Fruit fly (Drosophila melanogaster) whole organism, embryonic: Measurements from ENCODE around the gene RpL10Ab.

Experiments
- ATbp ChIP-seq: fragments of 200-800 bp; sonication (Bioruptor generic); optimal IDR thresholded peaks from 2 replicates; lab custom pipeline; 2017; ENCODE audit warnings: missing biosample characterization, mild to moderate bottlenecking, missing genetic modification characterization, missing genetic modification reagents
- Antp ChIP-seq: fragments of 200-800 bp; sonication (Bioruptor generic); optimal IDR thresholded peaks from 3 replicates; lab custom pipeline; 2016; ENCODE audit warnings: missing biosample characterization, missing genetic modification characterization
- Asciz ChIP-seq: fragments of 200-800 bp; sonication (Bioruptor generic); optimal IDR thresholded peaks from 2 replicates; lab custom pipeline; 2017; ENCODE audit warnings: missing biosample characterization, mild to moderate bottlenecking, missing genetic modification characterization, missing genetic modification reagents
- CG12104 ChIP-seq: fragments of 200-800 bp; sonication (Bioruptor generic); optimal IDR thresholded peaks from 3 replicates; lab custom pipeline; 2016; ENCODE audit warnings: missing biosample characterization, missing genetic modification characterization
- CG12155 ChIP-seq: fragments of 200-800 bp; sonication (Bioruptor generic); optimal IDR thresholded peaks from 3 replicates; lab custom pipeline; 2016; ENCODE audit warnings: missing biosample characterization, missing genetic modification characterization
- CG12659 ChIP-seq: fragments of 200-800 bp; sonication (Bioruptor generic); optimal IDR thresholded peaks from 3 replicates; lab custom pipeline; 2017; ENCODE audit warnings: mild to moderate bottlenecking, missing biosample characterization, missing genetic modification reagents, missing genetic modification characterization
- CG13624 ChIP-seq: fragments of 200-800 bp; sonication (Bioruptor generic); optimal IDR thresholded peaks from 2 replicates; lab custom pipeline; 2016; ENCODE audit warnings: missing biosample characterization, missing genetic modification characterization
- CG13775 ChIP-seq: fragments of 200-800 bp; sonication (Bioruptor generic); optimal IDR thresholded peaks from 3 replicates; lab custom pipeline; 2017; ENCODE audit warnings: missing biosample characterization, mild to moderate bottlenecking, missing genetic modification characterization
- CG15601 ChIP-seq: fragments of 200-800 bp; sonication (Bioruptor generic); optimal IDR thresholded peaks from 3 replicates; lab custom pipeline; 2019; ENCODE audit warnings: missing biosample characterization, mild to moderate bottlenecking, missing genetic modification characterization, moderate library complexity
- CG15696 ChIP-seq: fragments of 200-800 bp; sonication (Bioruptor generic); optimal IDR thresholded peaks from 2 replicates; lab custom pipeline; 2019; ENCODE audit warnings: missing biosample characterization, mild to moderate bottlenecking, missing genetic modification characterization, moderate library complexity
- CG2875 ChIP-seq: fragments of 200-800 bp; sonication (Bioruptor generic); optimal IDR thresholded peaks from 2 replicates; lab custom pipeline; 2017; ENCODE audit warnings: missing biosample characterization, mild to moderate bottlenecking, missing genetic modification characterization, missing genetic modification reagents
- CG31365 ChIP-seq: fragments of 200-800 bp; sonication (Bioruptor generic); optimal IDR thresholded peaks from 2 replicates; lab custom pipeline; 2018; ENCODE audit warnings: missing biosample characterization, mild to moderate bottlenecking, missing genetic modification characterization
- CG31441 ChIP-seq: fragments of 200-800 bp; sonication (Bioruptor generic); IDR thresholded peaks from 2 replicates; pipeline ENCODE4 v1.3.6; 2022; ENCODE audit warnings: missing biosample characterization, missing genetic modification characterization
- CG3407 ChIP-seq: fragments of 200-800 bp; sonication (Bioruptor generic); optimal IDR thresholded peaks from 2 replicates; lab custom pipeline; 2018; ENCODE audit warnings: missing biosample characterization, mild to moderate bottlenecking, missing genetic modification characterization
- CG34422 ChIP-seq: fragments of 200-800 bp; sonication (Bioruptor generic); IDR thresholded peaks from 3 replicates; pipeline ENCODE4 v1.3.6; 2022; ENCODE audit warnings: missing biosample characterization, missing genetic modification characterization
- CG3995 ChIP-seq: fragments of 200-800 bp; sonication (Bioruptor generic); optimal IDR thresholded peaks from 3 replicates; lab custom pipeline; 2016; ENCODE audit warnings: missing biosample characterization, missing genetic modification characterization
- CG4617 ChIP-seq: fragments of 200-800 bp; sonication (Bioruptor generic); optimal IDR thresholded peaks from 3 replicates; lab custom pipeline; 2016; ENCODE audit warnings: missing biosample characterization, missing genetic modification characterization, borderline replicate concordance
- CG6175 ChIP-seq: fragments of 200-800 bp; sonication (Bioruptor generic); IDR thresholded peaks from 3 replicates; pipeline ENCODE4 v1.3.6; 2022; ENCODE audit warnings: missing biosample characterization, missing genetic modification characterization
- CG9876 ChIP-seq: fragments of 200-800 bp; sonication (Bioruptor generic); optimal IDR thresholded peaks from 2 replicates; lab custom pipeline; 2016; ENCODE audit warnings: missing biosample characterization, missing genetic modification characterization
- CrebB ChIP-seq: fragments of 200-800 bp; sonication (Bioruptor generic); optimal IDR thresholded peaks from 3 replicates; lab custom pipeline; 2018; ENCODE audit warnings: missing biosample characterization, mild to moderate bottlenecking, missing genetic modification characterization
- Dek ChIP-seq: fragments of 200-800 bp; sonication (Bioruptor generic); optimal IDR thresholded peaks from 3 replicates; lab custom pipeline; 2019; ENCODE audit warnings: missing biosample characterization, mild to moderate bottlenecking, missing genetic modification characterization, moderate library complexity
- Doc3 ChIP-seq: fragments of 200-800 bp; sonication (Bioruptor generic); IDR thresholded peaks from 3 replicates; pipeline ENCODE4 v1.3.6; 2022; ENCODE audit warnings: missing biosample characterization, missing genetic modification characterization; ENCODE audit not compliant: partially characterized antibody
- Ets65A ChIP-seq: fragments of 200-800 bp; sonication (Bioruptor generic); peaks from one replicate; lab custom pipeline; 2016; ENCODE audit warnings: missing biosample characterization, missing genetic modification characterization
- Ets97D ChIP-seq: fragments of 200-800 bp; sonication (Bioruptor generic); optimal IDR thresholded peaks from 3 replicates; lab custom pipeline; 2016; ENCODE audit warnings: missing biosample characterization, missing genetic modification characterization
- Gsc ChIP-seq: fragments of 200-800 bp; sonication (Bioruptor generic); IDR thresholded peaks from 2 replicates; pipeline ENCODE4 v1.3.6; 2022; ENCODE audit warnings: missing biosample characterization, missing genetic modification characterization
- MTF-1 ChIP-seq: fragments of 200-800 bp; sonication (Bioruptor generic); optimal IDR thresholded peaks from 2 replicates; lab custom pipeline; 2018; ENCODE audit warnings: missing biosample characterization, mild to moderate bottlenecking, missing genetic modification characterization, borderline replicate concordance
- Med ChIP-seq: fragments of 200-800 bp; sonication (Bioruptor generic); peaks from one replicate; lab custom pipeline; 2016; ENCODE audit warnings: missing biosample characterization, missing genetic modification characterization, mild to moderate bottlenecking, inconsistent platforms, moderate library complexity
- NC2β ChIP-seq: fragments of 200-800 bp; sonication (Bioruptor generic); optimal IDR thresholded peaks from 2 replicates; lab custom pipeline; 2016; ENCODE audit warnings: missing biosample characterization, missing genetic modification characterization
- Neu2 ChIP-seq: fragments of 200-800 bp; sonication (Bioruptor generic); optimal IDR thresholded peaks from 3 replicates; lab custom pipeline; 2016; ENCODE audit warnings: missing biosample characterization, missing genetic modification characterization, borderline replicate concordance
- Pdp1 ChIP-seq, 2 experiments: fragments of 200-800 bp; sonication (Bioruptor generic); optimal IDR thresholded peaks; 3 replicates each; lab custom pipeline; 2016; ENCODE audit warnings: missing biosample characterization in 2 of 2, missing genetic modification characterization in 2 of 2, mild to moderate bottlenecking in 1 of 2, moderate library complexity in 1 of 2
- Scr ChIP-seq: fragments of 200-800 bp; sonication (Bioruptor generic); IDR thresholded peaks from 2 replicates; pipeline ENCODE4 v1.3.6; 2022; ENCODE audit warnings: missing biosample characterization, missing genetic modification characterization; ENCODE audit not compliant: partially characterized antibody
- Sin3A ChIP-seq: fragments of >200 bp; optimal IDR thresholded peaks from 2 replicates; lab custom pipeline; 2018
- Spps ChIP-seq: fragments of 200-800 bp; sonication (Bioruptor generic); optimal IDR thresholded peaks from 2 replicates; lab custom pipeline; 2018; ENCODE audit warnings: missing biosample characterization, mild to moderate bottlenecking, missing genetic modification characterization
- Stat92E ChIP-seq, 3 experiments: fragments of >200 bp in 2 of 3; fragments of 200-800 bp in 1 of 3; sonication (Bioruptor generic) in 1 of 3; optimal IDR thresholded peaks; 2 replicates each; lab custom pipeline; 2017 to 2019; ENCODE audit warnings: missing biosample characterization in 3 of 3, missing genetic modification characterization in 3 of 3, mild to moderate bottlenecking in 1 of 3, moderate library complexity in 1 of 3
- YL-1 ChIP-seq: fragments of 200-800 bp; sonication (Bioruptor generic); optimal IDR thresholded peaks from 3 replicates; lab custom pipeline; 2017; ENCODE audit warnings: missing biosample characterization, mild to moderate bottlenecking, missing genetic modification characterization
- aop ChIP-seq: fragments of 200-800 bp; sonication (Bioruptor generic); IDR thresholded peaks from 2 replicates; pipeline ENCODE4 v1.3.6; 2022; ENCODE audit warnings: missing biosample characterization, missing genetic modification characterization
- crp ChIP-seq, 2 experiments: fragments of 200-800 bp; sonication (Bioruptor generic); optimal IDR thresholded peaks; 2 replicates in 1 of 2; 3 replicates in 1 of 2; lab custom pipeline; 2017; ENCODE audit warnings: missing biosample characterization in 2 of 2, missing genetic modification characterization in 2 of 2, mild to moderate bottlenecking in 1 of 2, moderate library complexity in 1 of 2
- dati ChIP-seq: fragments of 200-800 bp; sonication (Bioruptor generic); IDR thresholded peaks from 2 replicates; pipeline ENCODE4 v1.3.6; 2022; ENCODE audit warnings: missing biosample characterization, missing genetic modification characterization
- emc ChIP-seq: fragments of 200-800 bp; sonication (Bioruptor generic); optimal IDR thresholded peaks from 2 replicates; lab custom pipeline; 2016; ENCODE audit warnings: missing biosample characterization, missing genetic modification characterization
- ftz-f1 ChIP-seq: fragments of 200-800 bp; sonication (Bioruptor generic); optimal IDR thresholded peaks from 2 replicates; lab custom pipeline; 2016; ENCODE audit warnings: missing biosample characterization, missing genetic modification characterization
- gt ChIP-seq: fragments of 200-800 bp; sonication (Bioruptor generic); IDR thresholded peaks from 2 replicates; pipeline ENCODE4 v1.3.6; 2022; ENCODE audit warnings: missing biosample characterization, missing genetic modification characterization
- inv ChIP-seq: fragments of 200-800 bp; sonication (Bioruptor generic); IDR thresholded peaks from 2 replicates; pipeline ENCODE4 v1.3.6; 2022; ENCODE audit warnings: missing biosample characterization, missing genetic modification characterization; ENCODE audit not compliant: partially characterized antibody
- lab ChIP-seq: fragments of 200-800 bp; sonication (Bioruptor generic); optimal IDR thresholded peaks from 3 replicates; lab custom pipeline; 2017; ENCODE audit warnings: missing biosample characterization, missing genetic modification characterization, mild to moderate bottlenecking, moderate library complexity, missing genetic modification reagents
- mld ChIP-seq: fragments of 200-800 bp; sonication (Bioruptor generic); IDR thresholded peaks from 3 replicates; pipeline ENCODE4 v1.3.6; 2022; ENCODE audit warnings: missing biosample characterization, missing genetic modification characterization; ENCODE audit not compliant: partially characterized antibody
- pfk ChIP-seq: fragments of 200-800 bp; sonication (Bioruptor generic); optimal IDR thresholded peaks from 2 replicates; lab custom pipeline; 2018; ENCODE audit warnings: missing biosample characterization, mild to moderate bottlenecking, missing genetic modification characterization, moderate library complexity
- ro ChIP-seq: fragments of 200-800 bp; sonication (Bioruptor generic); IDR thresholded peaks from 2 replicates; pipeline ENCODE4 v1.3.6; 2022; ENCODE audit warnings: missing biosample characterization, missing genetic modification characterization
- sc ChIP-seq, 3 experiments: fragments of >200 bp in 2 of 3; fragments of 200-800 bp in 1 of 3; sonication (Bioruptor generic) in 1 of 3; optimal IDR thresholded peaks; 2 replicates in 2 of 3; 3 replicates in 1 of 3; lab custom pipeline; 2017; ENCODE audit warnings: mild to moderate bottlenecking in 1 of 3, missing biosample characterization in 1 of 3, missing genetic modification characterization in 1 of 3, missing genetic modification reagents in 1 of 3
- schlank ChIP-seq: fragments of 200-800 bp; sonication (Bioruptor generic); optimal IDR thresholded peaks from 2 replicates; lab custom pipeline; 2018; ENCODE audit warnings: missing biosample characterization, mild to moderate bottlenecking, missing genetic modification characterization
- sens ChIP-seq: fragments of 200-800 bp; sonication (Bioruptor generic); peaks from one replicate; lab custom pipeline; 2016; ENCODE audit warnings: missing biosample characterization, missing genetic modification characterization
- so ChIP-seq: fragments of 200-800 bp; sonication (Bioruptor generic); IDR thresholded peaks from 3 replicates; pipeline ENCODE4 v1.3.6; 2022; ENCODE audit warnings: missing biosample characterization, missing genetic modification characterization

The RpL10Ab gene

dm6 chr3L:11788195-11788594, 34.5 kb upstream of the RpL10Ab start (continued):
- TF ChIP-seq sens (GFP tag; lab: Kevin White, UChicago) (peak; percentile 33), Asciz (GFP tag; lab: Kevin White, UChicago) (no peak), ATbp (GFP tag; lab: Kevin White, UChicago) (peak; percentile 33), CG2875 (GFP tag; lab: Kevin White, UChicago) (no peak), Doc3 (no peak), CG34422 (GFP tag; lab: Robert Waterston, UW) (no peak), CG6175 (GFP tag; lab: Robert Waterston, UW) (no peak), CG12659 (no peak), CG13624 (no peak), CG13775 (no peak), CG12155 (GFP tag; lab: Kevin White, UChicago) (no peak), Ets65A (GFP tag; lab: Kevin White, UChicago) (peak; percentile 21), schlank (tag; lab: Kevin White, UChicago) (peak; percentile 34), ftz-f1 (GFP tag; lab: Kevin White, UChicago) (no peak), so (peak; percentile 63; the same call in 1 of the 3 replicates), pfk (GFP tag; lab: Kevin White, UChicago) (no peak), aop (GFP tag; lab: Robert Waterston, UW) (no peak), Scr (GFP tag; lab: Robert Waterston, UW) (no peak), CG3995 (GFP tag; lab: Kevin White, UChicago) (no peak), Sin3A (lab: Kevin White, UChicago) (no peak), CG12104 (GFP tag; lab: Kevin White, UChicago) (no peak), inv (GFP tag; lab: Robert Waterston, UW) (no peak), dati (GFP tag; lab: Robert Waterston, UW) (no peak), Antp (GFP tag; lab: Kevin White, UChicago) (no peak), CG4617 (GFP tag; lab: Kevin White, UChicago) (no peak), CrebB (no peak), lab (GFP tag; lab: Kevin White, UChicago) (peak; percentile 72), CG31365 (tag; lab: Kevin White, UChicago) (no peak), CG9876 (GFP tag; lab: Kevin White, UChicago) (no peak), MTF-1 (GFP tag; lab: Kevin White, UChicago) (no peak), ro (no peak), CG15601 (tag; lab: Kevin White, UChicago) (no peak), crp (GFP tag; optimal IDR thresholded peaks at IDR 0.05; lab: Kevin White, UChicago) (no peak), Gsc (no peak), emc (GFP tag; lab: Kevin White, UChicago) (no peak), gt (GFP tag; lab: Robert Waterston, UW) (no peak), YL-1 (no peak), Ets97D (no peak), NC2β (GFP tag; lab: Kevin White, UChicago) (no peak), Neu2 (GFP tag; lab: Kevin White, UChicago) (no peak), mld (no peak), Pdp1 (GFP tag; optimal IDR thresholded peaks at IDR 0.05; lab: Kevin White, UChicago) (peak in 1 of 2 experiments; percentile 82), sc (optimal IDR thresholded peaks at IDR 0.05; lab: Kevin White, UChicago) (no peak), sc (GFP tag; optimal IDR thresholded peaks at IDR 0.05; lab: Kevin White, UChicago) (no peak), Med (GFP tag; lab: Kevin White, UChicago) (peak; percentile 23), Spps (tag; lab: Kevin White, UChicago) (no peak), CG15696 (tag; lab: Kevin White, UChicago) (no peak), CG3407 (no peak), Stat92E (GFP tag; optimal IDR thresholded peaks at IDR 0.05; lab: Kevin White, UChicago) (no peak), CG31441 (GFP tag; lab: Robert Waterston, UW) (no peak), Dek (no peak)
